Fruit fly (Drosophila melanogaster) whole organism, embryonic: ENCODE measurements around the gene CG6048.

ENCODE experiments used
- Adf1 ChIP-seq: fragments of 200-800 bp; sonication (Bioruptor generic); IDR thresholded peaks from 2 replicates; pipeline ENCODE4 v1.3.6; 2022; ENCODE audit warnings: missing biosample characterization, missing genetic modification characterization
- CG10274 ChIP-seq: fragments of 200-800 bp; sonication (Bioruptor generic); optimal IDR thresholded peaks from 3 replicates; lab custom pipeline; 2017; ENCODE audit warnings: missing biosample characterization, mild to moderate bottlenecking, missing genetic modification characterization
- CG10959 ChIP-seq: fragments of 200-800 bp; sonication (Bioruptor generic); IDR thresholded peaks from 2 replicates; pipeline ENCODE4 v1.3.6; 2022; ENCODE audit warnings: missing biosample characterization, missing genetic modification characterization
- CG11696 ChIP-seq: fragments of 200-800 bp; sonication (Bioruptor generic); IDR thresholded peaks from 2 replicates; pipeline ENCODE4 v1.3.6; 2022; ENCODE audit warnings: missing biosample characterization, missing genetic modification characterization
- CG13775 ChIP-seq: fragments of 200-800 bp; sonication (Bioruptor generic); optimal IDR thresholded peaks from 3 replicates; lab custom pipeline; 2017; ENCODE audit warnings: missing biosample characterization, mild to moderate bottlenecking, missing genetic modification characterization
- CG13894 ChIP-seq: fragments of 200-800 bp; sonication (Bioruptor generic); optimal IDR thresholded peaks from 3 replicates; lab custom pipeline; 2018; ENCODE audit warnings: missing biosample characterization, mild to moderate bottlenecking, missing genetic modification characterization, moderate library complexity
- CG14050 ChIP-seq: fragments of 200-800 bp; sonication (Bioruptor generic); IDR thresholded peaks from 3 replicates; pipeline ENCODE4 v1.3.6; 2022; ENCODE audit warnings: missing biosample characterization, missing genetic modification characterization
- CG14710 ChIP-seq: fragments of 200-800 bp; sonication (Bioruptor generic); optimal IDR thresholded peaks from 3 replicates; lab custom pipeline; 2019; ENCODE audit warnings: missing biosample characterization, mild to moderate bottlenecking, missing genetic modification characterization, moderate library complexity
- CG15696 ChIP-seq: fragments of 200-800 bp; sonication (Bioruptor generic); optimal IDR thresholded peaks from 2 replicates; lab custom pipeline; 2019; ENCODE audit warnings: missing biosample characterization, mild to moderate bottlenecking, missing genetic modification characterization, moderate library complexity
- CG17359 ChIP-seq: fragments of 200-800 bp; sonication (Bioruptor generic); optimal IDR thresholded peaks from 3 replicates; lab custom pipeline; 2018; ENCODE audit warnings: missing biosample characterization, mild to moderate bottlenecking, missing genetic modification characterization, moderate library complexity
- CG17385 ChIP-seq: fragments of 200-800 bp; sonication (Bioruptor generic); optimal IDR thresholded peaks from 3 replicates; lab custom pipeline; 2018; ENCODE audit warnings: missing biosample characterization, mild to moderate bottlenecking, missing genetic modification characterization
- CG17802 ChIP-seq: fragments of 200-800 bp; sonication (Bioruptor generic); optimal IDR thresholded peaks from 2 replicates; lab custom pipeline; 2018; ENCODE audit warnings: missing biosample characterization, mild to moderate bottlenecking, missing genetic modification characterization, moderate library complexity
- CG1832 ChIP-seq: fragments of 200-800 bp; sonication (Bioruptor generic); optimal IDR thresholded peaks from 2 replicates; lab custom pipeline; 2017; ENCODE audit warnings: missing biosample characterization, mild to moderate bottlenecking, missing genetic modification characterization, inconsistent platforms
- CG2199 ChIP-seq: fragments of 200-800 bp; sonication (Bioruptor generic); IDR thresholded peaks from 3 replicates; pipeline ENCODE4 v1.3.6; 2022; ENCODE audit warnings: missing biosample characterization, missing genetic modification characterization
- CG2202 ChIP-seq: fragments of 200-800 bp; sonication (Bioruptor generic); optimal IDR thresholded peaks from 2 replicates; lab custom pipeline; 2018; ENCODE audit warnings: missing biosample characterization, mild to moderate bottlenecking, missing genetic modification characterization
- CG2712 ChIP-seq: fragments of 200-800 bp; optimal IDR thresholded peaks from 3 replicates; lab custom pipeline; 2019; ENCODE audit warnings: missing biosample characterization, mild to moderate bottlenecking, missing genetic modification characterization, moderate library complexity
- CG32767 ChIP-seq: fragments of 200-800 bp; sonication (Bioruptor generic); IDR thresholded peaks from 2 replicates; pipeline ENCODE4 v1.3.6; 2022; ENCODE audit warnings: missing biosample characterization, missing genetic modification characterization
- CG3281 ChIP-seq: fragments of 200-800 bp; sonication (Bioruptor generic); optimal IDR thresholded peaks from 3 replicates; lab custom pipeline; 2017; ENCODE audit warnings: missing biosample characterization, mild to moderate bottlenecking, missing genetic modification characterization
- CG34422 ChIP-seq: fragments of 200-800 bp; sonication (Bioruptor generic); IDR thresholded peaks from 3 replicates; pipeline ENCODE4 v1.3.6; 2022; ENCODE audit warnings: missing biosample characterization, missing genetic modification characterization
- CG3838 ChIP-seq: fragments of 200-800 bp; sonication (Bioruptor generic); optimal IDR thresholded peaks from 3 replicates; lab custom pipeline; 2016; ENCODE audit warnings: missing biosample characterization, missing genetic modification characterization
- CG43689 ChIP-seq: fragments of 200-800 bp; sonication (Bioruptor generic); IDR thresholded peaks from 2 replicates; pipeline ENCODE4 v1.3.6; 2022; ENCODE audit warnings: missing biosample characterization, missing genetic modification characterization
- CG4404 ChIP-seq: fragments of 200-800 bp; sonication (Bioruptor generic); IDR thresholded peaks from 2 replicates; pipeline ENCODE4 v1.3.6; 2022; ENCODE audit warnings: missing biosample characterization, missing genetic modification characterization
- CG5953 ChIP-seq: fragments of 200-800 bp; sonication (Bioruptor generic); IDR thresholded peaks from 2 replicates; pipeline ENCODE4 v1.3.6; 2022; ENCODE audit warnings: missing biosample characterization, missing genetic modification characterization
- CG6175 ChIP-seq: fragments of 200-800 bp; sonication (Bioruptor generic); IDR thresholded peaks from 3 replicates; pipeline ENCODE4 v1.3.6; 2022; ENCODE audit warnings: missing biosample characterization, missing genetic modification characterization
- CG7745 ChIP-seq: fragments of 200-800 bp; sonication (Bioruptor generic); optimal IDR thresholded peaks from 2 replicates; lab custom pipeline; 2018; ENCODE audit warnings: missing biosample characterization, mild to moderate bottlenecking, missing genetic modification characterization, moderate library complexity
- D ChIP-seq, 2 experiments: fragments of 200-800 bp in 1 of 2; fragments of >200 bp in 1 of 2; sonication (Bioruptor generic) in 1 of 2; optimal IDR thresholded peaks; 2 replicates in 1 of 2; 3 replicates in 1 of 2; lab custom pipeline; 2017; ENCODE audit warnings: mild to moderate bottlenecking in 1 of 2, missing biosample characterization in 1 of 2, missing genetic modification characterization in 1 of 2, missing genetic modification reagents in 1 of 2
- ERR ChIP-seq: fragments of 200-800 bp; sonication (Bioruptor generic); optimal IDR thresholded peaks from 2 replicates; lab custom pipeline; 2016; ENCODE audit warnings: missing biosample characterization, missing genetic modification characterization
- Gug ChIP-seq: fragments of 200-800 bp; sonication (Bioruptor generic); IDR thresholded peaks from 4 replicates; pipeline ENCODE4 v1.3.6; 2022; ENCODE audit warnings: missing biosample characterization, missing genetic modification characterization
- H15 ChIP-seq: fragments of 200-800 bp; sonication (Bioruptor generic); IDR thresholded peaks from 3 replicates; pipeline ENCODE4 v1.3.6; 2022; ENCODE audit warnings: missing biosample characterization, missing genetic modification characterization
- Hr39 ChIP-seq: fragments of >200 bp; optimal IDR thresholded peaks from 2 replicates; lab custom pipeline; 2017
- MTF-1 ChIP-seq: fragments of 200-800 bp; sonication (Bioruptor generic); optimal IDR thresholded peaks from 2 replicates; lab custom pipeline; 2018; ENCODE audit warnings: missing biosample characterization, mild to moderate bottlenecking, missing genetic modification characterization, borderline replicate concordance
- Med ChIP-seq: fragments of 200-800 bp; sonication (Bioruptor generic); peaks from one replicate; lab custom pipeline; 2016; ENCODE audit warnings: missing biosample characterization, missing genetic modification characterization, mild to moderate bottlenecking, inconsistent platforms, moderate library complexity
- NfI ChIP-seq: fragments of 200-800 bp; sonication (Bioruptor generic); optimal IDR thresholded peaks from 3 replicates; lab custom pipeline; 2018; ENCODE audit warnings: missing biosample characterization, mild to moderate bottlenecking, missing genetic modification characterization, moderate library complexity
- Ravus ChIP-seq: fragments of 200-800 bp; sonication (Bioruptor generic); IDR thresholded peaks from 2 replicates; pipeline ENCODE4 v1.3.6; 2022; ENCODE audit warnings: missing biosample characterization, missing genetic modification characterization
- TFAM ChIP-seq: fragments of 200-800 bp; sonication (Bioruptor generic); optimal IDR thresholded peaks from 2 replicates; lab custom pipeline; 2017; ENCODE audit warnings: missing biosample characterization, missing genetic modification characterization, inconsistent platforms
- YL-1 ChIP-seq: fragments of 200-800 bp; sonication (Bioruptor generic); optimal IDR thresholded peaks from 3 replicates; lab custom pipeline; 2017; ENCODE audit warnings: missing biosample characterization, mild to moderate bottlenecking, missing genetic modification characterization
- ac ChIP-seq: fragments of 200-800 bp; sonication (Bioruptor generic); optimal IDR thresholded peaks from 3 replicates; lab custom pipeline; 2017; ENCODE audit warnings: missing biosample characterization, mild to moderate bottlenecking, missing genetic modification characterization
- bbx ChIP-seq: fragments of 200-800 bp; sonication (Bioruptor generic); IDR thresholded peaks from 2 replicates; pipeline ENCODE4 v1.3.6; 2022; ENCODE audit warnings: missing biosample characterization, missing genetic modification characterization; ENCODE audit not compliant: partially characterized antibody
- dmrt99B ChIP-seq: fragments of 200-800 bp; sonication (Bioruptor generic); optimal IDR thresholded peaks from 2 replicates; lab custom pipeline; 2018; ENCODE audit warnings: missing biosample characterization, mild to moderate bottlenecking, missing genetic modification characterization, moderate library complexity
- dysf ChIP-seq: fragments of 200-800 bp; sonication (Bioruptor generic); IDR thresholded peaks from 3 replicates; pipeline ENCODE4 v1.3.6; 2022; ENCODE audit warnings: missing biosample characterization, missing genetic modification characterization
- nerfin-1 ChIP-seq: fragments of 200-800 bp; sonication (Bioruptor generic); optimal IDR thresholded peaks from 3 replicates; lab custom pipeline; 2019; ENCODE audit warnings: missing biosample characterization, mild to moderate bottlenecking, missing genetic modification characterization, moderate library complexity
- oc ChIP-seq: fragments of 200-800 bp; sonication (Bioruptor generic); optimal IDR thresholded peaks from 2 replicates; lab custom pipeline; 2018; ENCODE audit warnings: missing biosample characterization, mild to moderate bottlenecking, missing genetic modification characterization, moderate library complexity
- pfk ChIP-seq: fragments of 200-800 bp; sonication (Bioruptor generic); optimal IDR thresholded peaks from 2 replicates; lab custom pipeline; 2018; ENCODE audit warnings: missing biosample characterization, mild to moderate bottlenecking, missing genetic modification characterization, moderate library complexity
- pita ChIP-seq: fragments of 200-800 bp; sonication (Bioruptor generic); optimal IDR thresholded peaks from 2 replicates; lab custom pipeline; 2017; ENCODE audit warnings: missing biosample characterization, mild to moderate bottlenecking, missing genetic modification characterization
- pzg ChIP-seq: fragments of 200-800 bp; sonication (Bioruptor generic); optimal IDR thresholded peaks from 3 replicates; lab custom pipeline; 2018; ENCODE audit warnings: missing biosample characterization, mild to moderate bottlenecking, missing genetic modification characterization, moderate library complexity
- ranshi ChIP-seq: fragments of 200-800 bp; sonication (Bioruptor generic); IDR thresholded peaks from 2 replicates; pipeline ENCODE4 v1.3.6; 2022; ENCODE audit warnings: missing biosample characterization, missing genetic modification characterization
- stc ChIP-seq: fragments of 200-800 bp; sonication (Bioruptor generic); IDR thresholded peaks from 2 replicates; pipeline ENCODE4 v1.3.6; 2022; ENCODE audit warnings: missing biosample characterization, missing genetic modification characterization
- tap ChIP-seq: fragments of 200-800 bp; optimal IDR thresholded peaks from 3 replicates; lab custom pipeline; 2019; ENCODE audit warnings: missing biosample characterization, mild to moderate bottlenecking, missing genetic modification characterization, moderate library complexity
- trem ChIP-seq: fragments of 200-800 bp; optimal IDR thresholded peaks from 3 replicates; lab custom pipeline; 2019; ENCODE audit warnings: missing biosample characterization, mild to moderate bottlenecking, missing genetic modification characterization, moderate library complexity

Gene CG6048

dm6 chrX:6000747-6001426, 48.5 kb downstream of the CG6048 start, which contains the start of gene CG4766 (continued):
- peak; percentile 35 for TF ChIP-seq MTF-1
- TF ChIP-seq bbx (GFP tag; lab: Robert Waterston, UW): no peak
- peak; percentile 84 for TF ChIP-seq CG2202
- TF ChIP-seq tap (tag; lab: Kevin White, UChicago): peak; percentile 79
- no peak for TF ChIP-seq pita (GFP tag; lab: Kevin White, UChicago)
- TF ChIP-seq dmrt99B (tag; lab: Kevin White, UChicago): peak; percentile 92
- TF ChIP-seq Adf1 (GFP tag; lab: Robert Waterston, UW): peak; percentile 62
- peak; percentile 40 for TF ChIP-seq YL-1 (GFP tag; lab: Kevin White, UChicago)
- no peak for TF ChIP-seq D (optimal IDR thresholded peaks at IDR 0.05; lab: Kevin White, UChicago)
- peak; percentile 88 for TF ChIP-seq D (GFP tag; optimal IDR thresholded peaks at IDR 0.05; lab: Kevin White, UChicago)
- TF ChIP-seq CG13894 (tag; lab: Kevin White, UChicago): peak; percentile 36
- peak; percentile 72 for TF ChIP-seq H15
- TF ChIP-seq CG13775 (GFP tag; lab: Kevin White, UChicago): peak; percentile 87
- peak; percentile 69 for TF ChIP-seq NfI
- 0 out of 2 replicates have a peak, but pooled peaks have one; percentile 22 for TF ChIP-seq CG43689
- TF ChIP-seq CG11696 (GFP tag; lab: Robert Waterston, UW): peak; percentile 34; the same call in 1 of the 2 replicates
- TF ChIP-seq Hr39 (lab: Kevin White, UChicago): no peak
- TF ChIP-seq CG34422 (GFP tag; lab: Robert Waterston, UW): peak; percentile 72; the same call in 2 of the 3 replicates
- peak; percentile 63 for TF ChIP-seq ERR
- TF ChIP-seq CG14050 (GFP tag; lab: Robert Waterston, UW): peak; percentile 80
- TF ChIP-seq CG2199: peak; percentile 56; the same call in 1 of the 3 replicates
- TF ChIP-seq pzg (GFP tag; lab: Kevin White, UChicago): no peak
- peak; percentile 81 for TF ChIP-seq dysf
- TF ChIP-seq Med (GFP tag; lab: Kevin White, UChicago): peak; percentile 89
- peak; percentile 86 for TF ChIP-seq CG4404 (GFP tag; lab: Robert Waterston, UW)
- TF ChIP-seq TFAM (GFP tag; lab: Kevin White, UChicago): peak; percentile 21
- no peak for TF ChIP-seq CG1832 (GFP tag; lab: Kevin White, UChicago)
- peak; percentile 36 for TF ChIP-seq CG10274 (GFP tag; lab: Kevin White, UChicago)
- peak; percentile 76 for TF ChIP-seq stc (GFP tag; lab: Robert Waterston, UW)
- peak; percentile 73 for TF ChIP-seq oc
- no peak for TF ChIP-seq pfk (GFP tag; lab: Kevin White, UChicago)
- TF ChIP-seq CG32767: peak; percentile 87
- TF ChIP-seq CG14710 (tag; lab: Kevin White, UChicago): peak; percentile 92
- TF ChIP-seq CG17385 (GFP tag; lab: Kevin White, UChicago): peak; percentile 75
- peak; percentile 22 for TF ChIP-seq Ravus
- peak; percentile 19 for TF ChIP-seq CG17802 (tag; lab: Kevin White, UChicago)
- peak; percentile 80 for TF ChIP-seq CG10959 (GFP tag; lab: Robert Waterston, UW)
- peak; percentile 93 for TF ChIP-seq CG15696 (tag; lab: Kevin White, UChicago)
- TF ChIP-seq ac: peak; percentile 69
- TF ChIP-seq CG6175 (GFP tag; lab: Robert Waterston, UW): no peak
- TF ChIP-seq CG5953 (GFP tag; lab: Robert Waterston, UW): peak; percentile 52; the same call in 1 of the 2 replicates
- TF ChIP-seq CG17359 (tag; lab: Kevin White, UChicago): peak; percentile 83
- no peak for TF ChIP-seq CG7745 (tag; lab: Kevin White, UChicago)
- TF ChIP-seq ranshi (GFP tag; lab: Robert Waterston, UW): peak; percentile 74
- peak; percentile 70 for TF ChIP-seq CG3281
- peak; percentile 44 for TF ChIP-seq CG3838
- TF ChIP-seq trem (tag; lab: Kevin White, UChicago): peak; percentile 84
- peak; percentile 91 for TF ChIP-seq nerfin-1 (tag; lab: Kevin White, UChicago)
- peak; percentile 95 for TF ChIP-seq CG2712 (tag; lab: Kevin White, UChicago)
- TF ChIP-seq Gug (GFP tag; lab: Robert Waterston, UW): peak; percentile 48; the same call in 3 of the 4 replicates
